Fruit fly (Drosophila melanogaster): ENCODE measurements around the gene CG32533.

Gene CG32533

dm6 chrX:19496808-19497259, 17.6 kb upstream of the CG32533 start (continued):
- TF ChIP-seq unpg (GFP tag; optimal IDR thresholded peaks at IDR 0.05) (no peak), unc-4 (GFP tag; IDR thresholded peaks at IDR 0.05; ENCODE audit: partially characterized antibody) (peak; percentile 80), vnd (GFP tag; IDR thresholded peaks at IDR 0.05; ENCODE audit: partially characterized antibody) (0 out of 3 replicates have a peak, but pooled peaks have one; percentile 37), CG12155 (GFP tag; optimal IDR thresholded peaks at IDR 0.05) (no peak), CG12769 (tag; optimal IDR thresholded peaks at IDR 0.05) (peak; percentile 61), CG1647 (GFP tag; optimal IDR thresholded peaks at IDR 0.05) (no peak), Hr51 (GFP tag; optimal IDR thresholded peaks at IDR 0.05) (no peak), D19A (tag; optimal IDR thresholded peaks at IDR 0.05) (peak; percentile 62), CG17186 (GFP tag; optimal IDR thresholded peaks at IDR 0.05) (peak; percentile 33), CG3163 (GFP tag; optimal IDR thresholded peaks at IDR 0.05) (peak; percentile 37), Meics (GFP tag; optimal IDR thresholded peaks at IDR 0.05) (peak; percentile 5), CG2129 (GFP tag; IDR thresholded peaks at IDR 0.05; ENCODE audit: partially characterized antibody) (no peak), CG8290 (GFP tag; optimal IDR thresholded peaks at IDR 0.05) (peak; percentile 44), CG8290 (tag; optimal IDR thresholded peaks at IDR 0.05) (peak; percentile 4 to 69), CG14860 (GFP tag; IDR thresholded peaks at IDR 0.05; ENCODE audit: partially characterized antibody) (0 out of 3 replicates have a peak, but pooled peaks have one; percentile 32), hkb (optimal IDR thresholded peaks at IDR 0.05) (no peak), hkb (GFP tag; IDR thresholded peaks at IDR 0.05) (no peak), B-H2 (GFP tag; optimal IDR thresholded peaks at IDR 0.05) (peak; percentile 12), sc (optimal IDR thresholded peaks at IDR 0.05) (no peak), sc (GFP tag; optimal IDR thresholded peaks at IDR 0.05) (no peak), Lhr (GFP tag; optimal IDR thresholded peaks at IDR 0.05) (peak; percentile 31), Gug (GFP tag; IDR thresholded peaks at IDR 0.05) (no peak), CG30403 (GFP tag; optimal IDR thresholded peaks at IDR 0.05) (no peak), knrl (GFP tag; IDR thresholded peaks at IDR 0.05; ENCODE audit: partially characterized antibody) (peak; percentile 68), lab (GFP tag; optimal IDR thresholded peaks at IDR 0.05) (peak; percentile 40), nom (GFP tag; optimal IDR thresholded peaks at IDR 0.05) (peak; percentile 8), CG2120 (GFP tag; optimal IDR thresholded peaks at IDR 0.05) (peak; percentile 10), schlank (tag; optimal IDR thresholded peaks at IDR 0.05) (no peak), lilli (GFP tag; optimal IDR thresholded peaks at IDR 0.05) (peak; percentile 27), crp (GFP tag; optimal IDR thresholded peaks at IDR 0.05) (peak in 1 of 2 experiments; percentile 74), corto (GFP tag; optimal IDR thresholded peaks at IDR 0.05) (peak; percentile 27), CG18476 (GFP tag; optimal IDR thresholded peaks at IDR 0.05) (no peak), trem (tag; optimal IDR thresholded peaks at IDR 0.05) (no peak), CG10565 (GFP tag; optimal IDR thresholded peaks at IDR 0.05) (no peak), mam (GFP tag; optimal IDR thresholded peaks at IDR 0.05) (peak; percentile 15), Sry-δ (GFP tag; optimal IDR thresholded peaks at IDR 0.05) (peak; percentile 69), pzg (GFP tag; optimal IDR thresholded peaks at IDR 0.05) (peak; percentile 80), Dref (GFP tag; IDR thresholded peaks at IDR 0.05) (peak; percentile 50)

dm6 chrX:19495611-19496583, 16.7 kb upstream of the CG32533 start:
- TF ChIP-seq CG8089 (GFP tag; optimal IDR thresholded peaks at IDR 0.05) = peak; percentile 41
- peak; percentile 69 for TF ChIP-seq Oli (tag; optimal IDR thresholded peaks at IDR 0.05)
- TF ChIP-seq CG6791 (GFP tag; IDR thresholded peaks at IDR 0.05; ENCODE audit: partially characterized antibody) = no peak
- TF ChIP-seq CG32772 (GFP tag; IDR thresholded peaks at IDR 0.05) = 0 out of 2 replicates have a peak, but pooled peaks have one; percentile 14
- TF ChIP-seq CG3407 (GFP tag; optimal IDR thresholded peaks at IDR 0.05) = no peak
- no peak for TF ChIP-seq CG15601 (tag; optimal IDR thresholded peaks at IDR 0.05)
- no peak for TF ChIP-seq trem (tag; optimal IDR thresholded peaks at IDR 0.05)
- peak; percentile 64 for TF ChIP-seq NfI (GFP tag; optimal IDR thresholded peaks at IDR 0.05)
- no peak for TF ChIP-seq vnd (GFP tag; IDR thresholded peaks at IDR 0.05; ENCODE audit: partially characterized antibody)
- no peak for TF ChIP-seq br (optimal IDR thresholded peaks at IDR 0.05)
- TF ChIP-seq Gsc (GFP tag; IDR thresholded peaks at IDR 0.05) = no peak
- peak; percentile 72 for TF ChIP-seq her (GFP tag; optimal IDR thresholded peaks at IDR 0.05)
- peak; percentile 77 for TF ChIP-seq CG1603 (tag; optimal IDR thresholded peaks at IDR 0.05)
